Fruit fly (Drosophila melanogaster): Measurements from ENCODE around the gene CG32795.
A peak's percentile ranks its signal among the peaks of the same experiment; 100 is the strongest.

CG32795 gene

DNA sequence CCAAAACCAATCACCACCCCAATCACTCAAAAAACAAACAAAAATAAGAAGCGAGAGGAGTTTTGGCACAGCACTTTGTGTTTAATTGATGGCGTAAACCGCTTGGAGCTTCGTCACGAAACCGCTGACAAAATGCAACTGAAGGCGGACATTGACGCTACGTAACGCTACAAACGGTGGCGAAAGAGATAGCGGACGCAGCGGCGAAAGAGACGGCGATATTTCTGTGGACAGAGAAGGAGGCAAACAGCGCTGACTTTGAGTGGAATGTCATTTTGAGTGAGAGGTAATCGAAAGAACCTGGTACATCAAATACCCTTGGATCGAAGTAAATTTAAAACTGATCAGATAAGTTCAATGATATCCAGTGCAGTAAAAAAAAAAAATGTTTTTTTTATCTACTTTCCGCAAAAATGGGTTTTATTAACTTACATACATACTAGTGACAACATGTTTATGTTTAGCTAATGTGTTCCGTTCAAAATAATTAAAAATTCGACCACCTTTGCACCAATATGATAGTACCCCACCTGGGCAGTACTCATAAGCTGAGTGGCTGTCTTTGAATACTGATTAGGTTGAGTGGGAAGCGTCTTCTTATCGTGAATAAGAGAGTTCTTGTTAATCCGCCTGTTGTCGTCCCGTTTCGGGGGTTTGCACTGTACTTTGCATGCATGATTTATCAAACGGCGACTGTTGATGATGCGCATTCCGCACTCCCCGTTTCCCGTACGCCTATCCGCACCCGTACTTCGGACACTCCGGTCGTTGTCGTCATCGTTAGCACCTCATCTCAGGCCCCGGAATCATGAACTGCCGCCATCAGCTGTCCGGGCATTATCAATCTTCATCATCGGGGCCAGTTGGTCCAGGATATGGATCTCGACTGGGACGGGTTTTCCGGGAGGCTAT, 6.2 kb upstream of the CG32795 start, which contains the start of gene w (continued):
- no peak for TF ChIP-seq CG7368 (GFP tag; optimal IDR thresholded peaks at IDR 0.05)
- no peak for TF ChIP-seq OdsH (GFP tag; optimal IDR thresholded peaks at IDR 0.05)
- no peak for TF ChIP-seq CG3032 (tag; optimal IDR thresholded peaks at IDR 0.05)
- TF ChIP-seq esn (GFP tag; optimal IDR thresholded peaks at IDR 0.05), result no peak
- TF ChIP-seq Hr39 (GFP tag; optimal IDR thresholded peaks at IDR 0.05), result no peak
- TF ChIP-seq CG11294 (GFP tag; IDR thresholded peaks at IDR 0.05), result no peak
- no peak for TF ChIP-seq ss (GFP tag; optimal IDR thresholded peaks at IDR 0.05)
- no peak for TF ChIP-seq CG9139 (GFP tag; optimal IDR thresholded peaks at IDR 0.05)
- TF ChIP-seq CG8319 (GFP tag; optimal IDR thresholded peaks at IDR 0.05), result peak; percentile 8

DNA sequence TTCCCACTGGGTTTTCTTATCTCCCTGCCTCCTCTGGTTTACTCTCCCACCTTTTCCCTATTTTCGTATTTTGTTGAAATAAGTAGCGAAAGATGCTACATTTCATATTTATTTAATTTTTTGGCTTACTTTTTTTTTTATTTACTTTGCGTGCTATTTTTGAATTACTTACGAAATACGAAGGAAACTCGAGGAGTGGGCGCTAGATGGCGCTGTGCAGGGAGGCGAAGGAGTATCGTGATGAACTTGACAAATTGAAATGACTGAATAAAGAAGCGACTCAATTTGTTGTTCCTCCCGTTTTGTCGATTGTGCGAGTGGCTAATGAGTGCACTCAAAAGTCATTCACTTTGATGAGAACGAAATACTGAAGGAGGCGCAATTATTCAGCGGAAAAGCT, 4.5 kb upstream of the CG32795 start:
- TF ChIP-seq Gug (GFP tag; IDR thresholded peaks at IDR 0.05), result no peak
- TF ChIP-seq CG9139 (GFP tag; optimal IDR thresholded peaks at IDR 0.05), result no peak
- TF ChIP-seq Ets96B (tag; optimal IDR thresholded peaks at IDR 0.05), result no peak
- TF ChIP-seq CG16779 (tag; optimal IDR thresholded peaks at IDR 0.05), result no peak
- TF ChIP-seq Smox (GFP tag; optimal IDR thresholded peaks at IDR 0.05), result no peak
- TF ChIP-seq ss (GFP tag; optimal IDR thresholded peaks at IDR 0.05), result no peak
- TF ChIP-seq CG8119 (GFP tag; IDR thresholded peaks at IDR 0.05), result no peak
- TF ChIP-seq vri (GFP tag; optimal IDR thresholded peaks at IDR 0.05), result no peak
- TF ChIP-seq pdm3 (GFP tag; optimal IDR thresholded peaks at IDR 0.05), result no peak

DNA sequence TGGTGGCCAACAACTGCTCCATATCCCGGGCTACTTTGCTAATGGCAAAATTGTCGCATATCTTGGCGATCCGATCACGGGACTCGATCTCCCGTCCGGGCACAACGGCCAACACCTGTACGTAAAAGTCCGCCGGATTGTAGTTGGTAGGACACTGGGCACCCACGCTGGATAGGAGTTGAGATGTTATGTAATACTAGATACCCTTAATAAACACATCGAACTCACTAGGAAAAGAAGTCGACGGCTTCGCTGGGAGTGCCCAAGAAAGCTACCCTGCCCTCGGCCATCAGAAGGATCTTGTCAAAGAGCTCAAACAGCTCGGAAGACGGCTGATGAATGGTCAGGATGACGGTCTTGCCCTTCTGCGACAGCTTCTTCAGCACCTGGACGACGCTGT, 1.5 kb upstream of the CG32795 start:
- TF ChIP-seq CG6163 (GFP tag; IDR thresholded peaks at IDR 0.05), result 0 out of 3 replicates have a peak, but pooled peaks have one; percentile 6
- no peak for TF ChIP-seq spab (GFP tag; optimal IDR thresholded peaks at IDR 0.05)

dm6 chrX:2789285-2790054, 897 bp downstream of the CG32795 start:
- TF ChIP-seq CG8119 (GFP tag; IDR thresholded peaks at IDR 0.05) (peak; percentile 30; the same call in 1 of the 3 replicates), CG15336 (GFP tag; IDR thresholded peaks at IDR 0.05) (peak; percentile 46), CG6808 (GFP tag; optimal IDR thresholded peaks at IDR 0.05) (peak; percentile 63), CG6276 (GFP tag; optimal IDR thresholded peaks at IDR 0.05) (peak; percentile 45), CG9139 (GFP tag; optimal IDR thresholded peaks at IDR 0.05) (peak; percentile 28), CG32006 (GFP tag; optimal IDR thresholded peaks at IDR 0.05) (peak; percentile 19), Ets96B (tag; optimal IDR thresholded peaks at IDR 0.05) (peak; percentile 6), CG16779 (tag; optimal IDR thresholded peaks at IDR 0.05) (no peak), Gug (GFP tag; IDR thresholded peaks at IDR 0.05) (0 out of 2 replicates have a peak, but pooled peaks have one; percentile 10), eg (GFP tag; IDR thresholded peaks at IDR 0.05) (peak; percentile 45; the same call in 1 of the 3 replicates), CG31627 (GFP tag; optimal IDR thresholded peaks at IDR 0.05) (no peak), ss (GFP tag; optimal IDR thresholded peaks at IDR 0.05) (peak; percentile 48 to 63), spab (GFP tag; optimal IDR thresholded peaks at IDR 0.05) (peak; percentile 5), CG11294 (GFP tag; IDR thresholded peaks at IDR 0.05) (no peak), fkh (GFP tag; optimal IDR thresholded peaks at IDR 0.05) (peak; percentile 57)

DNA sequence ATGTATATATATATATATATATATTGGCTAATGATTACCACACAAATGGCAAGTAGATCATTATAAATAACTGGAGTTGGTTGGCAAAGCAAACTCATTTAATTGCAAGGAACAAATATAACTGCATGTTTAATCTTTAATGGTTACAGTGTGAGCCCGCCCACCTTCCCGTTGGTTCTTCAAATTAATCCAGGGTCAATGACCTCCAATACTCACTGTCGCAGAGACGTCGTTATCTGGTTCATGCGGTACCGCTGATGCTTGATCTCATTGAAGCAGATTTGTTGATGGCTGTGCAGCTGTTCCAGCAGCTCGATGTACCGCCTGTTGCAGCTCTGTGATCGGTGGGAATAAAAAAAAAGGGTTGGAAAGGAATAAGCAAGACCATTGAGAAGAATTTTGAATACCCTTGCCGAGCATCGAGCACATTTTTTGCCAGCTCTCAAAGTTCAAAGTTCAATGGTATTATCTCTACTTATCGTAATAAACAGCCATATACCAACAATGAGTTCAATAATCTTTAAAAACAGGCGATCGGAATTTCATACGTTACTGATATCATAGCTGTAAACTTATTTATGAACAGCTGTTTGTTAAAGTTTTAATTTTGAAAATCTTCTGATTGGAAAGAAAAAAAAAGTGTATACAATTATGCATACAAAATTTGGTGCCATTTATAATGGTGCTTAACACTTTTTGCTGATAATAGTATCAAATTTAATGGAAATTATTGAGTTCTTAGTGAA, 1.9 kb downstream of the CG32795 start:
- TF ChIP-seq fkh (GFP tag; optimal IDR thresholded peaks at IDR 0.05), result no peak
- no peak for TF ChIP-seq CG6163 (GFP tag; IDR thresholded peaks at IDR 0.05)
- peak; percentile 62 for TF ChIP-seq cyc (GFP tag; optimal IDR thresholded peaks at IDR 0.05)
- peak; percentile 27 for TF ChIP-seq Sox102F (GFP tag; optimal IDR thresholded peaks at IDR 0.05)
- peak; percentile 14 for TF ChIP-seq CG6276 (GFP tag; optimal IDR thresholded peaks at IDR 0.05)
- TF ChIP-seq pdm3 (GFP tag; optimal IDR thresholded peaks at IDR 0.05), result peak; percentile 70
- TF ChIP-seq salr (GFP tag; optimal IDR thresholded peaks at IDR 0.05), result peak in 1 of 2 experiments; percentile 50
- TF ChIP-seq Ets21C (GFP tag; optimal IDR thresholded peaks at IDR 0.05), result peak; percentile 44
- no peak for TF ChIP-seq eg (GFP tag; IDR thresholded peaks at IDR 0.05)
- TF ChIP-seq CG16779 (tag; optimal IDR thresholded peaks at IDR 0.05), result no peak
- TF ChIP-seq Blimp-1 (GFP tag; optimal IDR thresholded peaks at IDR 0.05), result no peak
- no peak for TF ChIP-seq vri (GFP tag; optimal IDR thresholded peaks at IDR 0.05)
- TF ChIP-seq CG11902 (GFP tag; optimal IDR thresholded peaks at IDR 0.05), result peak; percentile 6
- peak; percentile 28 for TF ChIP-seq CG11762 (GFP tag; optimal IDR thresholded peaks at IDR 0.05; ENCODE audit: insufficient read depth)
- TF ChIP-seq CG3919 (GFP tag; optimal IDR thresholded peaks at IDR 0.05), result peak; percentile 52
- no peak for TF ChIP-seq dsx (GFP tag; optimal IDR thresholded peaks at IDR 0.05; ENCODE audit: poor library complexity, severe bottlenecking)
- no peak for TF ChIP-seq CG1621 (tag; optimal IDR thresholded peaks at IDR 0.05)
- peak; percentile 8 for TF ChIP-seq fd59A (GFP tag; optimal IDR thresholded peaks at IDR 0.05)
- TF ChIP-seq OdsH (GFP tag; optimal IDR thresholded peaks at IDR 0.05), result peak; percentile 59
